Worm (Caenorhabditis elegans) whole organism, young adult: ENCODE measurements around the gene srh-281.

Source experiments
- B0019.2 ChIP-seq: fragments of 200-800 bp; sonication (Bioruptor generic); conservative IDR thresholded peaks from 2 replicates; pipeline ENCODE4 v1.3.6; 2022; ENCODE audit warnings: missing genetic modification reagents, missing genetic modification characterization, missing compliant biosample characterization
- B0035.1 ChIP-seq: sonication (generic microtip); optimal IDR thresholded peaks from 2 replicates; lab custom pipeline; 2016; ENCODE audit warnings: missing genetic modification characterization, mild to moderate bottlenecking, missing compliant biosample characterization, missing genotype, missing genetic modification reagents
- B0336.3 ChIP-seq: fragments of 200-800 bp; sonication (Bioruptor generic); IDR thresholded peaks from 2 replicates; pipeline ENCODE4 v1.3.6; 2022; ENCODE audit warnings: missing genetic modification characterization, missing compliant biosample characterization
- F33H1.4 ChIP-seq: fragments of 200-800 bp; sonication (Bioruptor generic); IDR thresholded peaks from 2 replicates; pipeline ENCODE4 v1.3.6; 2022; ENCODE audit warnings: missing genetic modification reagents, missing genetic modification characterization, missing compliant biosample characterization
- F57A8.1 ChIP-seq: fragments of 200-800 bp; sonication (Bioruptor generic); optimal IDR thresholded peaks from 2 replicates; lab custom pipeline; 2018; ENCODE audit warnings: mild to moderate bottlenecking, missing genetic modification characterization, moderate library complexity, missing compliant biosample characterization
- K11D2.4 ChIP-seq: fragments of 200-800 bp; sonication (Bioruptor generic); IDR thresholded peaks from 2 replicates; pipeline ENCODE4 v1.3.6; 2022; ENCODE audit warnings: missing genetic modification reagents, missing genetic modification characterization, missing compliant biosample characterization
- Y53F4B.3 ChIP-seq: fragments of 200-800 bp; sonication (Bioruptor generic); IDR thresholded peaks from 2 replicates; pipeline ENCODE4 v1.3.6; 2022; ENCODE audit warnings: missing genetic modification reagents, missing genetic modification characterization, missing compliant biosample characterization
- Y79H2A.3 ChIP-seq: fragments of 200-800 bp; sonication (Bioruptor generic); conservative IDR thresholded peaks from 2 replicates; pipeline ENCODE4 v1.3.6; 2022; ENCODE audit warnings: missing genetic modification reagents, missing genetic modification characterization, missing compliant biosample characterization
- atf-7 ChIP-seq: sonication (generic microtip); optimal IDR thresholded peaks from 2 replicates; lab custom pipeline; 2017; ENCODE audit warnings: mild to moderate bottlenecking, missing genetic modification characterization, missing compliant biosample characterization
- attf-3 ChIP-seq: fragments of 200-800 bp; sonication (Bioruptor generic); conservative IDR thresholded peaks from 2 replicates; pipeline ENCODE4 v1.3.6; 2022; ENCODE audit warnings: missing genetic modification reagents, missing genetic modification characterization, missing compliant biosample characterization
- attf-6 ChIP-seq: fragments of 200-800 bp; sonication (Bioruptor generic); IDR thresholded peaks from 2 replicates; pipeline ENCODE4 v1.3.6; 2022; ENCODE audit warnings: missing genetic modification reagents, missing genetic modification characterization, missing compliant biosample characterization
- bed-1 ChIP-seq: fragments of 200-800 bp; sonication (Bioruptor generic); IDR thresholded peaks from 2 replicates; pipeline ENCODE4 v1.3.6; 2022; ENCODE audit warnings: missing genetic modification reagents, missing genetic modification characterization, missing compliant biosample characterization
- ccch-3 ChIP-seq: fragments of 200-800 bp; sonication (Bioruptor generic); optimal IDR thresholded peaks from 2 replicates; lab custom pipeline; 2018; ENCODE audit warnings: mild to moderate bottlenecking, missing genetic modification characterization, missing compliant biosample characterization
- cebp-1 ChIP-seq, 2 experiments: fragments of 200-800 bp in 1 of 2; sonication (Bioruptor generic) in 1 of 2; sonication (generic microtip) in 1 of 2; IDR thresholded peaks in 1 of 2; optimal IDR thresholded peaks in 1 of 2; 2 replicates each; pipeline versions ENCODE4 v1.3.6 to Lab custom; 2017 to 2022; ENCODE audit warnings: missing compliant biosample characterization in 2 of 2, missing genetic modification characterization in 2 of 2, mild to moderate bottlenecking in 1 of 2, missing genetic modification reagents in 1 of 2, moderate library complexity in 1 of 2
- cebp-2 ChIP-seq: fragments of 200-800 bp; sonication (Bioruptor generic); IDR thresholded peaks from 2 replicates; pipeline ENCODE4 v1.3.6; 2022; ENCODE audit warnings: missing genetic modification characterization, missing compliant biosample characterization
- fkh-3 ChIP-seq: sonication (generic microtip); optimal IDR thresholded peaks from 2 replicates; lab custom pipeline; 2016; ENCODE audit warnings: mild to moderate bottlenecking, missing genetic modification characterization, missing compliant biosample characterization
- gei-17 ChIP-seq: fragments of 200-800 bp; sonication (Bioruptor generic); optimal IDR thresholded peaks from 2 replicates; lab custom pipeline; 2018; ENCODE audit warnings: mild to moderate bottlenecking, missing genetic modification characterization, missing compliant biosample characterization
- hmg-20 ChIP-seq: fragments of 200-800 bp; sonication (Bioruptor generic); IDR thresholded peaks from 2 replicates; pipeline ENCODE4 v1.3.6; 2022; ENCODE audit warnings: missing genetic modification reagents, missing genetic modification characterization, missing compliant biosample characterization
- let-526 ChIP-seq: fragments of 200-800 bp; sonication (Bioruptor generic); IDR thresholded peaks from 2 replicates; pipeline ENCODE4 v1.3.6; 2022; ENCODE audit warnings: missing genetic modification reagents, missing genetic modification characterization, missing compliant biosample characterization
- lin-26 ChIP-seq: fragments of 200-800 bp; sonication (Bioruptor generic); IDR thresholded peaks from 2 replicates; pipeline ENCODE4 v1.3.6; 2022; ENCODE audit warnings: missing genetic modification reagents, missing genetic modification characterization, missing compliant biosample characterization
- madf-10 ChIP-seq: sonication (generic microtip); optimal IDR thresholded peaks from 2 replicates; lab custom pipeline; 2016; ENCODE audit warnings: mild to moderate bottlenecking, missing genetic modification characterization, missing compliant biosample characterization
- mel-28 ChIP-seq: sonication (generic microtip); optimal IDR thresholded peaks from 2 replicates; lab custom pipeline; 2016; ENCODE audit warnings: borderline replicate concordance, mild to moderate bottlenecking, missing genetic modification characterization, missing compliant biosample characterization
- nfya-1 ChIP-seq: sonication (generic microtip); optimal IDR thresholded peaks from 2 replicates; lab custom pipeline; 2017; ENCODE audit warnings: antibody characterized with exemption, missing compliant biosample characterization, missing genetic modification characterization, borderline replicate concordance; ENCODE audit not compliant: insufficient read depth
- nhr-90 ChIP-seq: sonication (generic microtip); optimal IDR thresholded peaks from 2 replicates; lab custom pipeline; 2016; ENCODE audit warnings: missing genotype, mild to moderate bottlenecking, missing genetic modification characterization, missing compliant biosample characterization
- pha-4 ChIP-seq: fragments of 150-350 bp; sonication (generic microtip); optimal IDR thresholded peaks from 2 replicates; lab custom pipeline; 2014; ENCODE audit warnings: missing biosample characterization, missing genetic modification reagents, missing genetic modification characterization
- rpc-1 ChIP-seq, 2 experiments: fragments of 150-350 bp in 1 of 2; sonication (generic microtip) in 1 of 2; optimal IDR thresholded peaks; 2 replicates each; lab custom pipeline; 2014 to 2018; ENCODE audit warnings: missing biosample characterization in 1 of 2, missing genetic modification characterization in 1 of 2, missing genetic modification reagents in 1 of 2, missing genotype in 1 of 2
- snpc-3.4 ChIP-seq: sonication (generic microtip); optimal IDR thresholded peaks from 2 replicates; lab custom pipeline; 2017; ENCODE audit warnings: missing genetic modification characterization, mild to moderate bottlenecking, missing compliant biosample characterization, antibody characterized with exemption, moderate library complexity, missing genotype, missing genetic modification reagents
- tbx-9 ChIP-seq: sonication (generic microtip); optimal IDR thresholded peaks from 2 replicates; lab custom pipeline; 2016; ENCODE audit warnings: borderline replicate concordance, missing genetic modification characterization, inconsistent platforms, missing compliant biosample characterization
- zim-3 ChIP-seq: sonication (generic microtip); optimal IDR thresholded peaks from 2 replicates; lab custom pipeline; 2017; ENCODE audit warnings: mild to moderate bottlenecking, missing genetic modification characterization, moderate library complexity, missing compliant biosample characterization
- ztf-25 ChIP-seq: fragments of 200-800 bp; sonication (Bioruptor generic); IDR thresholded peaks from 2 replicates; pipeline ENCODE4 v1.3.6; 2022; ENCODE audit warnings: missing genetic modification reagents, missing genetic modification characterization, missing compliant biosample characterization
- ztf-26 ChIP-seq: sonication (generic microtip); optimal IDR thresholded peaks from 2 replicates; lab custom pipeline; 2017; ENCODE audit warnings: missing genetic modification characterization, missing compliant biosample characterization

The srh-281 gene

ce11 chrV:16153375-16153774, 37.2 kb upstream of the srh-281 start, which contains the start of gene str-254:
Gene str-254, minus strand, starts transcription at chrV:16153475.
- TF ChIP-seq gei-17 (GFP tag; lab: Kevin White, UChicago) = no peak
- no peak for TF ChIP-seq pha-4 (tag; lab: Kevin White, UChicago)
- no peak for TF ChIP-seq B0035.1 (tag; lab: Kevin White, UChicago)
- TF ChIP-seq ccch-3 (GFP tag; lab: Kevin White, UChicago) = no peak
- no peak for TF ChIP-seq ztf-25 (GFP tag; lab: Robert Waterston, UW)
- no peak for TF ChIP-seq F57A8.1
- TF ChIP-seq fkh-3 (tag; lab: Kevin White, UChicago) = no peak
- no peak for TF ChIP-seq B0336.3 (GFP tag; lab: Robert Waterston, UW)
- TF ChIP-seq attf-3 (GFP tag; lab: Robert Waterston, UW) = no peak
- no peak for TF ChIP-seq lin-26 (GFP tag; lab: Robert Waterston, UW)
- no peak for TF ChIP-seq nhr-90
- no peak for TF ChIP-seq F33H1.4 (GFP tag; lab: Robert Waterston, UW)
- TF ChIP-seq zim-3 (tag; lab: Kevin White, UChicago) = no peak

ce11 chrV:16155111-16155510, 35.5 kb upstream of the srh-281 start, which contains the start of gene str-97:
Gene str-97, minus strand, starts transcription at chrV:16155211.
- no peak for TF ChIP-seq tbx-9
- no peak for TF ChIP-seq ztf-25 (GFP tag; lab: Robert Waterston, UW)
- TF ChIP-seq hmg-20 (GFP tag; lab: Robert Waterston, UW) = no peak

DNA sequence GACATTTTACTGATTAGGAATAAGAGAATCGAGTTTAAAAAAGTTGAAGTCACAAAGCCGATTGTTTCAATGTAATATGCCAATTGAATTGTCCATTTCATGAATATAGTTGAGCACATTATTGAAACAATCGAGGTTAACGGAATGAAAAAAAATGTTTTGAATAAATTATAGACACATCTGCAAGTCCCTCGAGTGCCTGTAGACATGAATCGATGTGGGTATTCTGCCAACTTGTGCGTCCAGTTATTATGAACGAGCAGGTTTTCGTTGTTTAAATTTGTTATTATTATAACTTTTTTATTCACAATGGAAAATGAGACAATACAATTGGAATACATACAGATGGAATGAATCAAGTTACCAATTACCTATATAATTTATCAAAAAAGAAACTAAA, 32.2 kb upstream of the srh-281 start, which contains the start of gene str-99:
str-99 (minus strand) TSS at position 101 of the 400 bp plus-strand sequence.
- TF ChIP-seq madf-10 (tag; lab: Kevin White, UChicago) (no peak), Y79H2A.3 (GFP tag; lab: Robert Waterston, UW) (no peak), hmg-20 (GFP tag; lab: Robert Waterston, UW) (no peak), K11D2.4 (no peak), pha-4 (tag; lab: Kevin White, UChicago) (no peak), mel-28 (tag; lab: Kevin White, UChicago) (no peak), cebp-1 (GFP tag; IDR thresholded peaks at IDR 0.05; lab: Robert Waterston, UW) (no peak), cebp-1 (tag; optimal IDR thresholded peaks at IDR 0.05; lab: Kevin White, UChicago) (no peak), cebp-2 (no peak), zim-3 (tag; lab: Kevin White, UChicago) (no peak)

- TF ChIP-seq B0019.2 (GFP tag; lab: Robert Waterston, UW) = no peak
- no peak for TF ChIP-seq snpc-3.4 (tag; lab: Kevin White, UChicago)
- no peak for TF ChIP-seq nfya-1 (tag; lab: Kevin White, UChicago)
- TF ChIP-seq ztf-26 (tag; lab: Kevin White, UChicago) = no peak
- no peak for TF ChIP-seq let-526 (GFP tag; lab: Robert Waterston, UW)
- TF ChIP-seq tbx-9 = no peak
- no peak for TF ChIP-seq Y53F4B.3 (GFP tag; lab: Robert Waterston, UW)
- no peak for TF ChIP-seq attf-6
- no peak for TF ChIP-seq atf-7 (tag; lab: Kevin White, UChicago)
- TF ChIP-seq rpc-1 (optimal IDR thresholded peaks at IDR 0.05; lab: Kevin White, UChicago) = no peak
- TF ChIP-seq rpc-1 (tag; optimal IDR thresholded peaks at IDR 0.05; lab: Kevin White, UChicago) = no peak
- TF ChIP-seq bed-1 = no peak
Observed at ce11 chrV:16159594-16159993, 31.0 kb upstream of the srh-281 start, which contains the start of gene F10A3.17. Gene F10A3.17, minus strand, starts transcription at chrV:16159694.
